Fruit fly (Drosophila melanogaster) whole organism, embryonic: ENCODE data around the gene CG33654.

Source experiments
- Asciz ChIP-seq: fragments of 200-800 bp; sonication (Bioruptor generic); optimal IDR thresholded peaks from 2 replicates; lab custom pipeline; 2017; ENCODE audit warnings: missing biosample characterization, mild to moderate bottlenecking, missing genetic modification characterization, missing genetic modification reagents
- Atf6 ChIP-seq: fragments of 200-800 bp; sonication (Bioruptor generic); IDR thresholded peaks from 2 replicates; pipeline ENCODE4 v1.3.6; 2022; ENCODE audit warnings: missing biosample characterization, missing genetic modification characterization
- Awh ChIP-seq: fragments of 200-800 bp; sonication (Bioruptor generic); IDR thresholded peaks from 2 replicates; pipeline ENCODE4, ENCODE4 v1.3.6; 2022; ENCODE audit warnings: missing biosample characterization, missing genetic modification characterization
- B-H1 ChIP-seq: fragments of 200-800 bp; sonication (Bioruptor generic); IDR thresholded peaks from 3 replicates; pipeline ENCODE4 v1.3.6; 2022; ENCODE audit warnings: missing biosample characterization, missing genetic modification characterization
- CG10321 ChIP-seq: fragments of 200-800 bp; sonication (Bioruptor generic); IDR thresholded peaks from 2 replicates; pipeline ENCODE4 v1.3.6; 2022; ENCODE audit warnings: missing biosample characterization, missing genetic modification characterization
- CG10366 ChIP-seq: fragments of 200-800 bp; sonication (Bioruptor generic); IDR thresholded peaks from 2 replicates; pipeline ENCODE4 v1.3.6; 2022; ENCODE audit warnings: missing biosample characterization, missing genetic modification characterization
- CG10654 ChIP-seq: fragments of 200-800 bp; sonication (Bioruptor generic); optimal IDR thresholded peaks from 2 replicates; lab custom pipeline; 2016; ENCODE audit warnings: missing biosample characterization, missing genetic modification characterization
- CG12299 ChIP-seq: fragments of 200-800 bp; sonication (Bioruptor generic); optimal IDR thresholded peaks from 2 replicates; lab custom pipeline; 2018; ENCODE audit warnings: missing biosample characterization, mild to moderate bottlenecking, missing genetic modification characterization
- CG12744 ChIP-seq: fragments of 200-800 bp; sonication (Bioruptor generic); optimal IDR thresholded peaks from 2 replicates; lab custom pipeline; 2016; ENCODE audit warnings: missing biosample characterization, missing genetic modification characterization
- CG13287 ChIP-seq: fragments of 200-800 bp; sonication (Bioruptor generic); IDR thresholded peaks from 2 replicates; pipeline ENCODE4 v1.3.6; 2022; ENCODE audit warnings: missing biosample characterization, missing genetic modification characterization; ENCODE audit not compliant: partially characterized antibody
- CG14965 ChIP-seq: fragments of 200-800 bp; sonication (Bioruptor generic); optimal IDR thresholded peaks from 2 replicates; lab custom pipeline; 2016; ENCODE audit warnings: missing biosample characterization, missing genetic modification characterization, borderline replicate concordance
- CG15269 ChIP-seq: fragments of 200-800 bp; sonication (Bioruptor generic); optimal IDR thresholded peaks from 2 replicates; lab custom pipeline; 2018; ENCODE audit warnings: missing biosample characterization, mild to moderate bottlenecking, missing genetic modification characterization, moderate library complexity
- CG17802 ChIP-seq: fragments of 200-800 bp; sonication (Bioruptor generic); optimal IDR thresholded peaks from 2 replicates; lab custom pipeline; 2018; ENCODE audit warnings: missing biosample characterization, mild to moderate bottlenecking, missing genetic modification characterization, moderate library complexity
- CG18476 ChIP-seq: fragments of 200-800 bp; sonication (Bioruptor generic); optimal IDR thresholded peaks from 2 replicates; lab custom pipeline; 2016; ENCODE audit warnings: missing biosample characterization, mild to moderate bottlenecking, missing genetic modification characterization
- CG2889 ChIP-seq: fragments of 200-800 bp; sonication (Bioruptor generic); IDR thresholded peaks from 3 replicates; pipeline ENCODE4 v1.3.6; 2022; ENCODE audit warnings: missing biosample characterization, missing genetic modification characterization
- CG4854 ChIP-seq: fragments of 200-800 bp; sonication (Bioruptor generic); optimal IDR thresholded peaks from 2 replicates; lab custom pipeline; 2016; ENCODE audit warnings: missing biosample characterization, missing genetic modification characterization, inconsistent platforms
- CG6654 ChIP-seq: fragments of 200-800 bp; sonication (Bioruptor generic); optimal IDR thresholded peaks from 2 replicates; lab custom pipeline; 2017; ENCODE audit warnings: missing biosample characterization, mild to moderate bottlenecking, missing genetic modification characterization
- CG6765 ChIP-seq: fragments of 200-800 bp; sonication (Bioruptor generic); optimal IDR thresholded peaks from 3 replicates; lab custom pipeline; 2017; ENCODE audit warnings: missing biosample characterization, mild to moderate bottlenecking, missing genetic modification characterization
- CG7963 ChIP-seq: fragments of 200-800 bp; sonication (Bioruptor generic); IDR thresholded peaks from 3 replicates; pipeline ENCODE4 v1.3.6; 2022; ENCODE audit warnings: missing biosample characterization, missing genetic modification characterization; ENCODE audit not compliant: partially characterized antibody
- CG7987 ChIP-seq: fragments of 200-800 bp; sonication (Bioruptor generic); optimal IDR thresholded peaks from 2 replicates; lab custom pipeline; 2018; ENCODE audit warnings: missing biosample characterization, mild to moderate bottlenecking, missing genetic modification characterization, moderate library complexity
- CG8924 ChIP-seq: fragments of 200-800 bp; optimal IDR thresholded peaks from 3 replicates; lab custom pipeline; 2019; ENCODE audit warnings: missing biosample characterization, mild to moderate bottlenecking, missing genetic modification characterization, moderate library complexity
- CG9609 ChIP-seq: fragments of 200-800 bp; sonication (Bioruptor generic); optimal IDR thresholded peaks from 3 replicates; lab custom pipeline; 2016; ENCODE audit warnings: missing biosample characterization, missing genetic modification characterization
- CoRest ChIP-seq: fragments of 200-800 bp; sonication (Bioruptor generic); optimal IDR thresholded peaks from 3 replicates; lab custom pipeline; 2018; ENCODE audit warnings: missing biosample characterization, mild to moderate bottlenecking, missing genetic modification characterization, moderate library complexity
- Dad ChIP-seq: fragments of 200-800 bp; sonication (Bioruptor generic); optimal IDR thresholded peaks from 3 replicates; lab custom pipeline; 2016; ENCODE audit warnings: missing biosample characterization, missing genetic modification characterization
- Dbx ChIP-seq: fragments of 200-800 bp; sonication (Bioruptor generic); IDR thresholded peaks from 3 replicates; pipeline ENCODE4 v1.3.6; 2022; ENCODE audit warnings: missing biosample characterization, missing genetic modification characterization
- GATAe ChIP-seq: fragments of 200-800 bp; sonication (Bioruptor generic); conservative IDR thresholded peaks from 2 replicates; pipeline ENCODE4 v1.3.6; 2022; ENCODE audit warnings: missing biosample characterization, missing genetic modification characterization
- MESR4 ChIP-seq: fragments of 200-800 bp; sonication (Bioruptor generic); optimal IDR thresholded peaks from 2 replicates; lab custom pipeline; 2018; ENCODE audit warnings: missing biosample characterization, mild to moderate bottlenecking, missing genetic modification characterization, moderate library complexity
- Oaz ChIP-seq: fragments of 200-800 bp; sonication (Bioruptor generic); IDR thresholded peaks from 2 replicates; pipeline ENCODE4 v1.3.6; 2022; ENCODE audit warnings: missing biosample characterization, missing genetic modification characterization
- Pdp1 ChIP-seq, 2 experiments: fragments of 200-800 bp; sonication (Bioruptor generic); optimal IDR thresholded peaks; 3 replicates each; lab custom pipeline; 2016; ENCODE audit warnings: missing biosample characterization in 2 of 2, missing genetic modification characterization in 2 of 2, mild to moderate bottlenecking in 1 of 2, moderate library complexity in 1 of 2
- Poxn ChIP-seq: fragments of 200-800 bp; sonication (Bioruptor generic); IDR thresholded peaks from 2 replicates; pipeline ENCODE4 v1.3.6; 2022; ENCODE audit warnings: missing biosample characterization, missing genetic modification characterization
- Rfx ChIP-seq: fragments of 200-800 bp; sonication (Bioruptor generic); IDR thresholded peaks from 2 replicates; pipeline ENCODE4 v1.3.6; 2022; ENCODE audit warnings: missing biosample characterization, missing genetic modification characterization
- Trl ChIP-seq, 3 experiments: fragments of >200 bp in 2 of 3; fragments of 200-800 bp in 1 of 3; sonication (Bioruptor generic) in 1 of 3; optimal IDR thresholded peaks; 2 replicates in 1 of 3; 3 replicates in 2 of 3; lab custom pipeline; 2016 to 2017; ENCODE audit warnings: missing biosample characterization in 1 of 3, missing genetic modification characterization in 1 of 3
- Vsx1 ChIP-seq: fragments of 200-800 bp; sonication (Bioruptor generic); optimal IDR thresholded peaks from 2 replicates; lab custom pipeline; 2017; ENCODE audit warnings: missing biosample characterization, mild to moderate bottlenecking, missing genetic modification characterization, missing genetic modification reagents
- bowl ChIP-seq: fragments of 200-800 bp; sonication (Bioruptor generic); IDR thresholded peaks from 2 replicates; pipeline ENCODE4 v1.3.6; 2022; ENCODE audit warnings: missing biosample characterization, missing genetic modification characterization
- bsh ChIP-seq, 2 experiments: fragments of 200-800 bp; sonication (Bioruptor generic); optimal IDR thresholded peaks; 2 replicates each; lab custom pipeline; 2017 to 2018; ENCODE audit warnings: mild to moderate bottlenecking in 2 of 2, missing biosample characterization in 2 of 2, missing genetic modification characterization in 2 of 2, moderate library complexity in 1 of 2
- ems ChIP-seq: fragments of 200-800 bp; sonication (Bioruptor generic); optimal IDR thresholded peaks from 3 replicates; lab custom pipeline; 2016; ENCODE audit warnings: missing biosample characterization, missing genetic modification characterization
- gce ChIP-seq: fragments of 200-800 bp; sonication (Bioruptor generic); IDR thresholded peaks from 3 replicates; pipeline ENCODE4 v1.3.6; 2022; ENCODE audit warnings: missing biosample characterization, missing genetic modification characterization
- jigr1 ChIP-seq: fragments of 200-800 bp; sonication (Bioruptor generic); IDR thresholded peaks from 3 replicates; pipeline ENCODE4 v1.3.6; 2022; ENCODE audit warnings: missing biosample characterization, missing genetic modification characterization
- jing ChIP-seq: fragments of 200-800 bp; sonication (Bioruptor generic); optimal IDR thresholded peaks from 2 replicates; lab custom pipeline; 2018; ENCODE audit warnings: missing biosample characterization, mild to moderate bottlenecking, missing genetic modification characterization
- jumu ChIP-seq: fragments of 200-800 bp; sonication (Bioruptor generic); optimal IDR thresholded peaks from 3 replicates; lab custom pipeline; 2016; ENCODE audit warnings: missing biosample characterization, missing genetic modification characterization
- kay ChIP-seq: fragments of 200-800 bp; sonication (Bioruptor generic); optimal IDR thresholded peaks from 2 replicates; lab custom pipeline; 2016; ENCODE audit warnings: missing biosample characterization, missing genetic modification characterization
- lov ChIP-seq, 2 experiments: fragments of 200-800 bp in 1 of 2; fragments of >200 bp in 1 of 2; sonication (Bioruptor generic) in 1 of 2; IDR thresholded peaks in 1 of 2; optimal IDR thresholded peaks in 1 of 2; 2 replicates in 1 of 2; 3 replicates in 1 of 2; pipeline versions ENCODE4 v1.3.6 to Lab custom; 2017 to 2022; ENCODE audit warnings: missing biosample characterization in 1 of 2, missing genetic modification characterization in 1 of 2
- nom ChIP-seq: fragments of 200-800 bp; sonication (Bioruptor generic); optimal IDR thresholded peaks from 2 replicates; lab custom pipeline; 2017; ENCODE audit warnings: missing biosample characterization, missing genetic modification characterization, mild to moderate bottlenecking, moderate library complexity, missing genetic modification reagents
- pnt ChIP-seq: fragments of 200-800 bp; sonication (Bioruptor generic); optimal IDR thresholded peaks from 3 replicates; lab custom pipeline; 2016; ENCODE audit warnings: missing biosample characterization, missing genetic modification characterization
- pros ChIP-seq: fragments of 200-800 bp; sonication (Bioruptor generic); optimal IDR thresholded peaks from 3 replicates; lab custom pipeline; 2019; ENCODE audit warnings: missing biosample characterization, mild to moderate bottlenecking, missing genetic modification characterization, moderate library complexity
- salm ChIP-seq: fragments of 200-800 bp; sonication (Bioruptor generic); optimal IDR thresholded peaks from 2 replicates; lab custom pipeline; 2018; ENCODE audit warnings: missing biosample characterization, mild to moderate bottlenecking, missing genetic modification characterization
- sqz ChIP-seq: fragments of 200-800 bp; sonication (Bioruptor generic); optimal IDR thresholded peaks from 3 replicates; lab custom pipeline; 2018; ENCODE audit warnings: missing biosample characterization, mild to moderate bottlenecking, missing genetic modification characterization
- ttk ChIP-seq: fragments of 200-800 bp; sonication (Bioruptor generic); IDR thresholded peaks from 2 replicates; pipeline ENCODE4 v2.1.2; 2022; ENCODE audit warnings: missing biosample characterization, missing genetic modification characterization
- wdn ChIP-seq: fragments of 200-800 bp; sonication (Bioruptor generic); IDR thresholded peaks from 2 replicates; pipeline ENCODE4 v1.3.6; 2022; ENCODE audit warnings: missing biosample characterization, missing genetic modification characterization
- zen ChIP-seq: fragments of 200-800 bp; sonication (Bioruptor generic); optimal IDR thresholded peaks from 3 replicates; lab custom pipeline; 2018; ENCODE audit warnings: missing biosample characterization, mild to moderate bottlenecking, missing genetic modification characterization, moderate library complexity

The CG33654 gene

DNA sequence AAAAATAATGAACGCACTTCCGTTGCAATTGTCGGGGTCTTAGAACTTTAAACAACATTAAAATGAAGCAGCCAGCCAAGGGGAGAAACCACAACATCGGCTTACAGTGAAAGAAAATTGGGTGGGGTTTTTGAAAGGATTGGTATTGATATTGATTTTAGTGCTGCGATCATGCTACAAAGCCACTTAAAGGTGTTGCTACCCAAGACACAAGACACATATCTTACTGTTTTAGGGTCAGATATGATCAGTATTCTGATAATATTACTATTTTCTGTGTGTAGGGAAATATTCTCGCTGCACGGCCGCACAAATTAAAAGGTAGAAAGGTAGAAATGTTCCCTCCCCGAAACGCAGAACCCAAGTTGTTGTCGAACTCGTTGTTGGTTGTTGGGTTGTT, 22.1 kb upstream of the CG33654 start (continued):
- peak; percentile 47 to 77 for TF ChIP-seq bsh (GFP tag; optimal IDR thresholded peaks at IDR 0.05; lab: Kevin White, UChicago)
- TF ChIP-seq CG10654 (GFP tag; lab: Kevin White, UChicago) = no peak
- peak; percentile 10 for TF ChIP-seq CG9609 (GFP tag; lab: Kevin White, UChicago)
- no peak for TF ChIP-seq sqz (GFP tag; lab: Kevin White, UChicago)
- no peak for TF ChIP-seq CG15269
- TF ChIP-seq Dbx = no peak
- no peak for TF ChIP-seq Vsx1 (GFP tag; lab: Kevin White, UChicago)
- no peak for TF ChIP-seq CG7987 (GFP tag; lab: Kevin White, UChicago)
- TF ChIP-seq CG4854 = no peak
- no peak for TF ChIP-seq CG13287
- no peak for TF ChIP-seq ttk
- TF ChIP-seq jing = no peak
- no peak for TF ChIP-seq Dad
- TF ChIP-seq CG18476 = peak; percentile 3
- TF ChIP-seq B-H1 (GFP tag; lab: Robert Waterston, UW) = no peak
- TF ChIP-seq CG12744 (GFP tag; lab: Kevin White, UChicago) = no peak
- no peak for TF ChIP-seq GATAe (GFP tag; lab: Robert Waterston, UW)
- no peak for TF ChIP-seq lov (optimal IDR thresholded peaks at IDR 0.05; lab: Kevin White, UChicago)
- TF ChIP-seq lov (GFP tag; IDR thresholded peaks at IDR 0.05; lab: Robert Waterston, UW) = peak; percentile 77; the same call in 2 of the 3 replicates
- no peak for TF ChIP-seq bowl (GFP tag; lab: Robert Waterston, UW)
- no peak for TF ChIP-seq Awh
- TF ChIP-seq CG7963 = no peak
- TF ChIP-seq Oaz = no peak
- no peak for TF ChIP-seq CG10321 (GFP tag; lab: Robert Waterston, UW)
- TF ChIP-seq ems (GFP tag; lab: Kevin White, UChicago) = no peak
- no peak for TF ChIP-seq Atf6 (GFP tag; lab: Robert Waterston, UW)
- TF ChIP-seq Rfx (GFP tag; lab: Robert Waterston, UW) = no peak
- no peak for TF ChIP-seq Trl (optimal IDR thresholded peaks at IDR 0.05; lab: Kevin White, UChicago)
- peak; percentile 29 for TF ChIP-seq Trl (GFP tag; optimal IDR thresholded peaks at IDR 0.05; lab: Kevin White, UChicago)
- no peak for TF ChIP-seq Poxn (GFP tag; lab: Robert Waterston, UW)
- TF ChIP-seq CG6765 (GFP tag; lab: Kevin White, UChicago) = no peak
- TF ChIP-seq wdn = no peak
- no peak for TF ChIP-seq CG17802 (tag; lab: Kevin White, UChicago)
- TF ChIP-seq CoRest (tag; lab: Kevin White, UChicago) = peak; percentile 28
- no peak for TF ChIP-seq CG2889 (GFP tag; lab: Robert Waterston, UW)
- peak; percentile 40 for TF ChIP-seq CG8924
- no peak for TF ChIP-seq CG12299 (tag; lab: Kevin White, UChicago)
- peak; percentile 35 for TF ChIP-seq jumu (GFP tag; lab: Kevin White, UChicago)
- no peak for TF ChIP-seq MESR4 (GFP tag; lab: Kevin White, UChicago)
- TF ChIP-seq Pdp1 (GFP tag; optimal IDR thresholded peaks at IDR 0.05; lab: Kevin White, UChicago) = peak; percentile 24 to 48
- TF ChIP-seq nom (GFP tag; lab: Kevin White, UChicago) = peak; percentile 37
- TF ChIP-seq CG10366 (GFP tag; lab: Robert Waterston, UW) = no peak
- no peak for TF ChIP-seq CG14965 (GFP tag; lab: Kevin White, UChicago)
- no peak for TF ChIP-seq CG6654 (GFP tag; lab: Kevin White, UChicago)
- TF ChIP-seq Asciz (GFP tag; lab: Kevin White, UChicago) = no peak
- TF ChIP-seq salm = no peak
- TF ChIP-seq zen (tag; lab: Kevin White, UChicago) = no peak
- no peak for TF ChIP-seq kay (GFP tag; lab: Kevin White, UChicago)
- peak; percentile 38 for TF ChIP-seq pros (GFP tag; lab: Kevin White, UChicago)
- no peak for TF ChIP-seq gce
- TF ChIP-seq jigr1 (GFP tag; lab: Robert Waterston, UW) = no peak
- TF ChIP-seq pnt = no peak
